Worm (Caenorhabditis elegans) whole organism, L1 larva: ENCODE measurements around the gene T27E4.1.

Experiments
- Y116A8C.19 ChIP-seq: sonication (generic microtip); optimal IDR thresholded peaks from 2 replicates; lab custom pipeline; 2016; ENCODE audit warnings: missing compliant biosample characterization, missing genetic modification characterization, borderline replicate concordance
- ama-1 ChIP-seq: fragments of 150-350 bp; optimal IDR thresholded peaks from 2 replicates; lab custom pipeline; 2014
- blmp-1 ChIP-seq: fragments of 150-350 bp; optimal IDR thresholded peaks from 2 replicates; lab custom pipeline; 2014; ENCODE audit warnings: missing biosample characterization, missing genetic modification characterization
- ceh-63 ChIP-seq: fragments of 200-800 bp; sonication (Bioruptor generic); optimal IDR thresholded peaks from 2 replicates; lab custom pipeline; 2018; ENCODE audit warnings: mild to moderate bottlenecking, missing genetic modification characterization, missing compliant biosample characterization
- ceh-82 ChIP-seq, 3 experiments: fragments of 150-350 bp in 1 of 3; sonication (generic microtip) in 2 of 3; optimal IDR thresholded peaks; 2 replicates each; lab custom pipeline; 2014 to 2017; ENCODE audit warnings: missing biosample characterization in 3 of 3, missing genetic modification characterization in 3 of 3
- ceh-90 ChIP-seq: sonication (generic microtip); optimal IDR thresholded peaks from 2 replicates; lab custom pipeline; 2016; ENCODE audit warnings: missing genetic modification characterization, missing compliant biosample characterization
- dsc-1 ChIP-seq: sonication (generic microtip); optimal IDR thresholded peaks from 2 replicates; lab custom pipeline; 2016; ENCODE audit warnings: mild to moderate bottlenecking, missing genetic modification characterization, missing compliant biosample characterization
- efl-1 ChIP-seq, 4 experiments: fragments of 150-350 bp; optimal IDR thresholded peaks in 3 of 4; peaks in 1 of 4; 1 replicate in 1 of 4; 2 replicates in 3 of 4; lab custom pipeline; 2014; ENCODE audit warnings: missing biosample characterization in 2 of 4, missing genetic modification characterization in 2 of 4, missing genetic modification reagents in 2 of 4
- efl-3 ChIP-seq: fragments of 200-800 bp; sonication (Bioruptor generic); optimal IDR thresholded peaks from 2 replicates; lab custom pipeline; 2018; ENCODE audit warnings: mild to moderate bottlenecking, missing genetic modification characterization, missing compliant biosample characterization
- egl-13 ChIP-seq: sonication (generic microtip); optimal IDR thresholded peaks from 2 replicates; lab custom pipeline; 2016; ENCODE audit warnings: missing genotype, missing genetic modification reagents, missing genetic modification characterization, missing compliant biosample characterization
- elt-2 ChIP-seq: sonication (generic microtip); optimal IDR thresholded peaks from 2 replicates; lab custom pipeline; 2016; ENCODE audit warnings: missing genetic modification characterization, mild to moderate bottlenecking, inconsistent platforms, missing compliant biosample characterization, missing genetic modification reagents
- fkh-8 ChIP-seq: sonication (generic microtip); optimal IDR thresholded peaks from 2 replicates; lab custom pipeline; 2016; ENCODE audit warnings: mild to moderate bottlenecking, missing genetic modification characterization, missing compliant biosample characterization
- fos-1 ChIP-seq: fragments of 150-350 bp; optimal IDR thresholded peaks from 2 replicates; lab custom pipeline; 2014; ENCODE audit warnings: missing biosample characterization, missing genetic modification characterization
- hpl-2 ChIP-seq: fragments of 150-350 bp; optimal IDR thresholded peaks from 2 replicates; lab custom pipeline; 2014; ENCODE audit warnings: missing biosample characterization, missing genetic modification reagents, missing genetic modification characterization
- isw-1 ChIP-seq: fragments of 200-800 bp; sonication (Bioruptor generic); IDR thresholded peaks from 2 replicates; pipeline ENCODE4 v1.3.6; 2022; ENCODE audit warnings: missing genetic modification characterization, missing compliant biosample characterization
- lin-13 ChIP-seq: fragments of 150-350 bp; optimal IDR thresholded peaks from 2 replicates; lab custom pipeline; 2014; ENCODE audit warnings: missing biosample characterization, missing genetic modification reagents, missing genetic modification characterization
- lin-14 ChIP-seq: fragments of 200-800 bp; sonication (Bioruptor generic); optimal IDR thresholded peaks from 2 replicates; lab custom pipeline; 2018; ENCODE audit warnings: mild to moderate bottlenecking, missing genetic modification characterization, moderate library complexity, missing compliant biosample characterization
- lin-15B ChIP-seq: fragments of 150-350 bp; sonication (generic microtip); optimal IDR thresholded peaks from 3 replicates; lab custom pipeline; 2014; ENCODE audit warnings: missing biosample characterization, missing genetic modification characterization
- lin-35 ChIP-seq, 2 experiments: fragments of 150-350 bp; optimal IDR thresholded peaks; 2 replicates each; lab custom pipeline; 2014; ENCODE audit warnings: missing biosample characterization in 2 of 2, missing genetic modification characterization in 2 of 2, missing genetic modification reagents in 2 of 2
- lin-39 ChIP-seq: fragments of 150-350 bp; optimal IDR thresholded peaks from 2 replicates; lab custom pipeline; 2014; ENCODE audit warnings: missing biosample characterization, missing genetic modification reagents, missing genetic modification characterization
- lsy-2 ChIP-seq, 2 experiments: fragments of 150-350 bp; optimal IDR thresholded peaks; 2 replicates each; lab custom pipeline; 2014; ENCODE audit warnings: missing biosample characterization in 2 of 2, missing genetic modification characterization in 2 of 2
- mef-2 ChIP-seq: fragments of 150-350 bp; optimal IDR thresholded peaks from 2 replicates; lab custom pipeline; 2014; ENCODE audit warnings: missing biosample characterization, missing genetic modification characterization
- mep-1 ChIP-seq: fragments of 150-350 bp; optimal IDR thresholded peaks from 2 replicates; lab custom pipeline; 2014; ENCODE audit warnings: missing biosample characterization, missing genetic modification characterization
- nhr-12 ChIP-seq: sonication (generic microtip); optimal IDR thresholded peaks from 2 replicates; lab custom pipeline; 2017; ENCODE audit warnings: missing biosample characterization, missing genetic modification characterization
- nhr-20 ChIP-seq: sonication (generic microtip); optimal IDR thresholded peaks from 2 replicates; lab custom pipeline; 2016; ENCODE audit warnings: mild to moderate bottlenecking, missing genetic modification characterization, missing compliant biosample characterization
- nhr-71 ChIP-seq: sonication (generic microtip); optimal IDR thresholded peaks from 2 replicates; lab custom pipeline; 2016; ENCODE audit warnings: mild to moderate bottlenecking, missing genetic modification characterization, moderate library complexity, missing compliant biosample characterization
- nhr-77 ChIP-seq: fragments of 150-350 bp; optimal IDR thresholded peaks from 2 replicates; lab custom pipeline; 2014; ENCODE audit warnings: missing biosample characterization, missing genetic modification characterization
- nhr-84 ChIP-seq: sonication (generic microtip); optimal IDR thresholded peaks from 2 replicates; lab custom pipeline; 2017; ENCODE audit warnings: missing biosample characterization, missing genetic modification characterization
- nhr-85 ChIP-seq: sonication (generic microtip); peaks from one replicate; lab custom pipeline; 2016; ENCODE audit warnings: missing genetic modification characterization, inconsistent platforms, missing compliant biosample characterization
- snu-23 ChIP-seq: sonication (generic microtip); optimal IDR thresholded peaks from 2 replicates; lab custom pipeline; 2016; ENCODE audit warnings: missing genetic modification characterization, missing compliant biosample characterization
- sox-4 ChIP-seq: sonication (generic microtip); optimal IDR thresholded peaks from 2 replicates; lab custom pipeline; 2016; ENCODE audit warnings: missing genetic modification characterization, missing compliant biosample characterization
- swsn-7 ChIP-seq: sonication (generic microtip); optimal IDR thresholded peaks from 2 replicates; lab custom pipeline; 2016; ENCODE audit warnings: missing genetic modification characterization, missing compliant biosample characterization
- unc-130 ChIP-seq: fragments of 150-350 bp; optimal IDR thresholded peaks from 2 replicates; lab custom pipeline; 2017; ENCODE audit warnings: missing biosample characterization, missing genetic modification characterization, inconsistent platforms
- unc-30 ChIP-seq: sonication (generic microtip); optimal IDR thresholded peaks from 2 replicates; lab custom pipeline; 2017; ENCODE audit warnings: missing biosample characterization, missing genetic modification characterization
- unc-62 ChIP-seq: fragments of 150-350 bp; optimal IDR thresholded peaks from 2 replicates; lab custom pipeline; 2014; ENCODE audit warnings: missing biosample characterization, missing genetic modification reagents, missing genetic modification characterization
- unc-86 ChIP-seq: sonication (generic microtip); optimal IDR thresholded peaks from 2 replicates; lab custom pipeline; 2016; ENCODE audit warnings: missing genetic modification characterization, missing compliant biosample characterization
- vab-15 ChIP-seq: sonication (generic microtip); optimal IDR thresholded peaks from 2 replicates; lab custom pipeline; 2017; ENCODE audit warnings: missing genotype, mild to moderate bottlenecking, missing genetic modification characterization, missing compliant biosample characterization
- ztf-4 ChIP-seq: fragments of 150-350 bp; optimal IDR thresholded peaks from 2 replicates; lab custom pipeline; 2014; ENCODE audit warnings: missing biosample characterization, missing genetic modification characterization

The T27E4.1 gene

ce11 chrV:9056253-9056652, 35.9 kb upstream of the T27E4.1 start, which contains the start of gene C25E10.10:
Gene C25E10.10, minus strand, starts transcription at chrV:9056353.
- TF ChIP-seq unc-62 (GFP tag; lab: Kevin White, UChicago): no peak
- TF ChIP-seq fkh-8: no peak
- no peak for TF ChIP-seq efl-1 (optimal IDR thresholded peaks at IDR 0.05; lab: Kevin White, UChicago)
- no peak for TF ChIP-seq efl-1 (GFP tag; optimal IDR thresholded peaks at IDR 0.05 in 1 of 2; lab: Kevin White, UChicago)

ce11 chrV:9058627-9059026, 33.5 kb upstream of the T27E4.1 start, which contains the start of gene C25E10.11:
Gene C25E10.11, minus strand, starts transcription at chrV:9058727.
- no peak for TF ChIP-seq unc-30 (tag; lab: Kevin White, UChicago)

ce11 chrV:9059468-9059867, 32.7 kb upstream of the T27E4.1 start, which contains the start of the genes C25E10.16 and C25E10.13:
Gene C25E10.16, minus strand, starts transcription at chrV:9059568.
Gene C25E10.13, plus strand, starts transcription at chrV:9059723.
- TF ChIP-seq nhr-20 (tag; lab: Kevin White, UChicago) (no peak), fkh-8 (peak; percentile 26), ceh-82 (tag; optimal IDR thresholded peaks at IDR 0.05; lab: Kevin White, UChicago) (no peak), lin-15B (tag; lab: Kevin White, UChicago) (no peak)
- TF ChIP-seq, all 84 proteins: peak for 1

- no peak for TF ChIP-seq Y116A8C.19
- TF ChIP-seq lin-13: no peak
- no peak for TF ChIP-seq mep-1 (tag; lab: Kevin White, UChicago)
- no peak for TF ChIP-seq dsc-1 (tag; lab: Kevin White, UChicago)
- no peak for TF ChIP-seq ceh-63
- no peak for TF ChIP-seq swsn-7
- TF ChIP-seq vab-15 (tag; lab: Kevin White, UChicago): no peak
- no peak for TF ChIP-seq isw-1 (GFP tag; lab: Robert Waterston, UW)
- TF ChIP-seq ceh-90 (tag; lab: Kevin White, UChicago): no peak
- no peak for TF ChIP-seq nhr-77
- TF ChIP-seq nhr-85 (tag; lab: Kevin White, UChicago): no peak
- no peak for TF ChIP-seq ztf-4 (tag; lab: Kevin White, UChicago)
- no peak for TF ChIP-seq fos-1
- TF ChIP-seq nhr-12 (tag; lab: Kevin White, UChicago): no peak
- TF ChIP-seq efl-3 (GFP tag; lab: Kevin White, UChicago): no peak
- no peak for TF ChIP-seq mef-2 (tag; lab: Kevin White, UChicago)
- TF ChIP-seq elt-2: no peak
- TF ChIP-seq unc-30 (tag; lab: Kevin White, UChicago): no peak
- TF ChIP-seq unc-86 (tag; lab: Kevin White, UChicago): no peak
- no peak for TF ChIP-seq nhr-71 (tag; lab: Kevin White, UChicago)
Observed at ce11 chrV:9062341-9062740, 29.8 kb upstream of the T27E4.1 start, which contains the start of gene C25E10.12. Gene C25E10.12, minus strand, starts transcription at chrV:9062441.

ce11 chrV:9063134-9063533, 29.0 kb upstream of the T27E4.1 start:
- TF ChIP-seq efl-1 (optimal IDR thresholded peaks at IDR 0.05; lab: Kevin White, UChicago) (no peak), efl-1 (GFP tag; optimal IDR thresholded peaks at IDR 0.05 in 1 of 2; lab: Kevin White, UChicago) (peak in 1 of 2 experiments; percentile 89), egl-13 (tag; lab: Kevin White, UChicago) (no peak), nhr-20 (tag; lab: Kevin White, UChicago) (no peak), nhr-85 (tag; lab: Kevin White, UChicago) (peak; percentile 23), blmp-1 (tag; lab: Kevin White, UChicago) (peak; percentile 18)

ce11 chrV:9065001-9065400, 27.1 kb upstream of the T27E4.1 start:
- TF ChIP-seq ztf-4 (tag; lab: Kevin White, UChicago) (no peak), efl-1 (optimal IDR thresholded peaks at IDR 0.05; lab: Kevin White, UChicago) (no peak), efl-1 (GFP tag; optimal IDR thresholded peaks at IDR 0.05 in 1 of 2; lab: Kevin White, UChicago) (peak in 1 of 2 experiments; percentile 29), nhr-85 (tag; lab: Kevin White, UChicago) (peak; percentile 54)

ce11 chrV:9065915-9066314, 26.2 kb upstream of the T27E4.1 start:
- TF ChIP-seq lsy-2 (tag; optimal IDR thresholded peaks at IDR 0.05; lab: Kevin White, UChicago) (peak in 1 of 2 experiments; percentile 3), blmp-1 (tag; lab: Kevin White, UChicago) (peak; percentile 72), unc-130 (tag; lab: Kevin White, UChicago) (no peak), lin-14 (GFP tag; lab: Kevin White, UChicago) (peak; percentile 62), snu-23 (GFP tag; lab: Kevin White, UChicago) (peak; percentile 16), lin-39 (tag; lab: Kevin White, UChicago) (no peak), nhr-85 (tag; lab: Kevin White, UChicago) (peak; percentile 91), lin-35 (GFP tag; optimal IDR thresholded peaks at IDR 0.05; lab: Kevin White, UChicago) (no peak), swsn-7 (no peak), unc-30 (tag; lab: Kevin White, UChicago) (no peak), sox-4 (no peak), efl-1 (optimal IDR thresholded peaks at IDR 0.05; lab: Kevin White, UChicago) (no peak), efl-1 (GFP tag; optimal IDR thresholded peaks at IDR 0.05 in 1 of 2; lab: Kevin White, UChicago) (no peak), nhr-84 (tag; lab: Kevin White, UChicago) (no peak), mef-2 (tag; lab: Kevin White, UChicago) (no peak), hpl-2 (no peak), nhr-20 (tag; lab: Kevin White, UChicago) (peak; percentile 11), ama-1 (lab: Kevin White, UChicago) (no peak)
